Fruit fly (Drosophila melanogaster) whole organism, embryonic: ENCODE data around the gene Kdm5.

Source experiments
- Awh ChIP-seq: fragments of 200-800 bp; sonication (Bioruptor generic); IDR thresholded peaks from 2 replicates; pipeline ENCODE4, ENCODE4 v1.3.6; 2022; ENCODE audit warnings: missing biosample characterization, missing genetic modification characterization
- Bdp1 ChIP-seq: fragments of 200-800 bp; sonication (Bioruptor generic); optimal IDR thresholded peaks from 3 replicates; lab custom pipeline; 2016; ENCODE audit warnings: missing biosample characterization, missing genetic modification characterization
- CG12299 ChIP-seq: fragments of 200-800 bp; sonication (Bioruptor generic); optimal IDR thresholded peaks from 2 replicates; lab custom pipeline; 2018; ENCODE audit warnings: missing biosample characterization, mild to moderate bottlenecking, missing genetic modification characterization
- CG12391 ChIP-seq: fragments of 200-800 bp; sonication (Bioruptor generic); optimal IDR thresholded peaks from 3 replicates; lab custom pipeline; 2018; ENCODE audit warnings: missing biosample characterization, mild to moderate bottlenecking, missing genetic modification characterization, moderate library complexity
- CG13123 ChIP-seq: fragments of 200-800 bp; sonication (Bioruptor generic); optimal IDR thresholded peaks from 2 replicates; lab custom pipeline; 2016; ENCODE audit warnings: missing biosample characterization, missing genetic modification characterization
- CG14860 ChIP-seq: fragments of 200-800 bp; sonication (Bioruptor generic); IDR thresholded peaks from 3 replicates; pipeline ENCODE4 v1.3.6; 2022; ENCODE audit warnings: missing biosample characterization, missing genetic modification characterization; ENCODE audit not compliant: partially characterized antibody
- CG17829 ChIP-seq: fragments of 200-800 bp; optimal IDR thresholded peaks from 2 replicates; lab custom pipeline; 2019; ENCODE audit warnings: missing biosample characterization, mild to moderate bottlenecking, missing genetic modification characterization, moderate library complexity
- CG18011 ChIP-seq: fragments of 200-800 bp; sonication (Bioruptor generic); optimal IDR thresholded peaks from 2 replicates; lab custom pipeline; 2017; ENCODE audit warnings: missing biosample characterization, missing genetic modification characterization, mild to moderate bottlenecking, moderate library complexity, missing genotype
- CG2120 ChIP-seq: fragments of 200-800 bp; sonication (Bioruptor generic); optimal IDR thresholded peaks from 3 replicates; lab custom pipeline; 2016; ENCODE audit warnings: missing biosample characterization, missing genetic modification characterization
- CG2199 ChIP-seq: fragments of 200-800 bp; sonication (Bioruptor generic); IDR thresholded peaks from 3 replicates; pipeline ENCODE4 v1.3.6; 2022; ENCODE audit warnings: missing biosample characterization, missing genetic modification characterization
- CG2889 ChIP-seq: fragments of 200-800 bp; sonication (Bioruptor generic); IDR thresholded peaks from 3 replicates; pipeline ENCODE4 v1.3.6; 2022; ENCODE audit warnings: missing biosample characterization, missing genetic modification characterization
- CG30403 ChIP-seq: fragments of 200-800 bp; sonication (Bioruptor generic); optimal IDR thresholded peaks from 3 replicates; lab custom pipeline; 2016; ENCODE audit warnings: missing biosample characterization, missing genetic modification characterization
- CG3838 ChIP-seq: fragments of 200-800 bp; sonication (Bioruptor generic); optimal IDR thresholded peaks from 3 replicates; lab custom pipeline; 2016; ENCODE audit warnings: missing biosample characterization, missing genetic modification characterization
- CG6791 ChIP-seq: fragments of 200-800 bp; sonication (Bioruptor generic); IDR thresholded peaks from 3 replicates; pipeline ENCODE4 v1.3.6; 2022; ENCODE audit warnings: missing biosample characterization, missing genetic modification characterization; ENCODE audit not compliant: partially characterized antibody
- CG9437 ChIP-seq: fragments of 200-800 bp; sonication (Bioruptor generic); optimal IDR thresholded peaks from 2 replicates; lab custom pipeline; 2018; ENCODE audit warnings: missing biosample characterization, mild to moderate bottlenecking, missing genetic modification characterization
- D ChIP-seq, 2 experiments: fragments of 200-800 bp in 1 of 2; fragments of >200 bp in 1 of 2; sonication (Bioruptor generic) in 1 of 2; optimal IDR thresholded peaks; 2 replicates in 1 of 2; 3 replicates in 1 of 2; lab custom pipeline; 2017; ENCODE audit warnings: mild to moderate bottlenecking in 1 of 2, missing biosample characterization in 1 of 2, missing genetic modification characterization in 1 of 2, missing genetic modification reagents in 1 of 2
- Gsc ChIP-seq: fragments of 200-800 bp; sonication (Bioruptor generic); IDR thresholded peaks from 2 replicates; pipeline ENCODE4 v1.3.6; 2022; ENCODE audit warnings: missing biosample characterization, missing genetic modification characterization
- Kr ChIP-seq: fragments of 200-800 bp; sonication (Bioruptor generic); optimal IDR thresholded peaks from 2 replicates; lab custom pipeline; 2017; ENCODE audit warnings: missing biosample characterization, mild to moderate bottlenecking, missing genetic modification characterization
- Mad ChIP-seq: fragments of 200-800 bp; sonication (Bioruptor generic); optimal IDR thresholded peaks from 2 replicates; lab custom pipeline; 2016; ENCODE audit warnings: missing biosample characterization, missing genetic modification characterization
- Mrtf ChIP-seq: fragments of 200-800 bp; sonication (Bioruptor generic); IDR thresholded peaks from 3 replicates; pipeline ENCODE4 v1.3.6; 2022; ENCODE audit warnings: missing biosample characterization, missing genetic modification characterization
- NFAT ChIP-seq: fragments of 200-800 bp; sonication (Bioruptor generic); IDR thresholded peaks from 2 replicates; pipeline ENCODE4 v1.3.6; 2022; ENCODE audit warnings: missing biosample characterization, missing genetic modification characterization
- Sry-β ChIP-seq: fragments of 200-800 bp; sonication (Bioruptor generic); optimal IDR thresholded peaks from 2 replicates; lab custom pipeline; 2018; ENCODE audit warnings: missing biosample characterization, mild to moderate bottlenecking, missing genetic modification characterization, moderate library complexity
- Sry-δ ChIP-seq: fragments of 200-800 bp; sonication (Bioruptor generic); optimal IDR thresholded peaks from 2 replicates; lab custom pipeline; 2016; ENCODE audit warnings: missing biosample characterization, missing genetic modification characterization
- TFAM ChIP-seq: fragments of 200-800 bp; sonication (Bioruptor generic); optimal IDR thresholded peaks from 2 replicates; lab custom pipeline; 2017; ENCODE audit warnings: missing biosample characterization, missing genetic modification characterization, inconsistent platforms
- Vsx1 ChIP-seq: fragments of 200-800 bp; sonication (Bioruptor generic); optimal IDR thresholded peaks from 2 replicates; lab custom pipeline; 2017; ENCODE audit warnings: missing biosample characterization, mild to moderate bottlenecking, missing genetic modification characterization, missing genetic modification reagents
- abd-A ChIP-seq: fragments of 200-800 bp; sonication (Bioruptor generic); optimal IDR thresholded peaks from 3 replicates; lab custom pipeline; 2019; ENCODE audit warnings: missing biosample characterization, mild to moderate bottlenecking, missing genetic modification characterization, moderate library complexity
- amos ChIP-seq: fragments of 200-800 bp; sonication (Bioruptor generic); IDR thresholded peaks from 2 replicates; pipeline ENCODE4 v1.3.6; 2022; ENCODE audit warnings: missing biosample characterization, missing genetic modification characterization; ENCODE audit not compliant: partially characterized antibody
- bbx ChIP-seq: fragments of 200-800 bp; sonication (Bioruptor generic); IDR thresholded peaks from 2 replicates; pipeline ENCODE4 v1.3.6; 2022; ENCODE audit warnings: missing biosample characterization, missing genetic modification characterization; ENCODE audit not compliant: partially characterized antibody
- bcd ChIP-seq: fragments of 200-800 bp; sonication (Bioruptor generic); optimal IDR thresholded peaks from 2 replicates; lab custom pipeline; 2017; ENCODE audit warnings: missing biosample characterization, mild to moderate bottlenecking, missing genetic modification characterization
- cas ChIP-seq: fragments of 200-800 bp; sonication (Bioruptor generic); IDR thresholded peaks from 2 replicates; pipeline ENCODE4 v1.3.6; 2022; ENCODE audit warnings: missing biosample characterization, missing genetic modification characterization
- da ChIP-seq: fragments of 200-800 bp; sonication (Bioruptor generic); optimal IDR thresholded peaks from 2 replicates; lab custom pipeline; 2016; ENCODE audit warnings: missing biosample characterization, missing genetic modification characterization
- eyg ChIP-seq: fragments of 200-800 bp; sonication (Bioruptor generic); optimal IDR thresholded peaks from 3 replicates; lab custom pipeline; 2016; ENCODE audit warnings: missing biosample characterization, missing genetic modification characterization
- fd96Cb ChIP-seq: fragments of 200-800 bp; sonication (Bioruptor generic); optimal IDR thresholded peaks from 2 replicates; lab custom pipeline; 2018; ENCODE audit warnings: missing biosample characterization, mild to moderate bottlenecking, missing genetic modification characterization, moderate library complexity
- gce ChIP-seq: fragments of 200-800 bp; sonication (Bioruptor generic); IDR thresholded peaks from 3 replicates; pipeline ENCODE4 v1.3.6; 2022; ENCODE audit warnings: missing biosample characterization, missing genetic modification characterization
- gfzf ChIP-seq: fragments of 200-800 bp; sonication (Bioruptor generic); optimal IDR thresholded peaks from 2 replicates; lab custom pipeline; 2016; ENCODE audit warnings: missing biosample characterization, mild to moderate bottlenecking, missing genetic modification characterization, moderate library complexity
- hb ChIP-seq: fragments of 200-800 bp; sonication (Bioruptor generic); IDR thresholded peaks from 3 replicates; pipeline ENCODE4 v1.3.6; 2022; ENCODE audit warnings: missing biosample characterization, missing genetic modification characterization; ENCODE audit not compliant: partially characterized antibody
- lbe ChIP-seq: fragments of 200-800 bp; sonication (Bioruptor generic); optimal IDR thresholded peaks from 2 replicates; lab custom pipeline; 2016; ENCODE audit warnings: missing biosample characterization, mild to moderate bottlenecking, missing genetic modification characterization
- lilli ChIP-seq: fragments of 200-800 bp; sonication (Bioruptor generic); optimal IDR thresholded peaks from 3 replicates; lab custom pipeline; 2016; ENCODE audit warnings: missing biosample characterization, missing genetic modification characterization
- lola ChIP-seq, 3 experiments: fragments of >200 bp in 2 of 3; fragments of 200-800 bp in 1 of 3; sonication (Bioruptor generic) in 1 of 3; optimal IDR thresholded peaks; 2 replicates each; lab custom pipeline; 2017 to 2019; ENCODE audit warnings: missing biosample characterization in 3 of 3, missing genetic modification characterization in 3 of 3, mild to moderate bottlenecking in 1 of 3, moderate library complexity in 1 of 3
- odd ChIP-seq: fragments of 200-800 bp; sonication (Bioruptor generic); optimal IDR thresholded peaks from 2 replicates; lab custom pipeline; 2017; ENCODE audit warnings: missing biosample characterization, mild to moderate bottlenecking, missing genetic modification characterization
- peb ChIP-seq: fragments of 200-800 bp; sonication (Bioruptor generic); IDR thresholded peaks from 2 replicates; pipeline ENCODE4 v1.3.6; 2022; ENCODE audit warnings: missing biosample characterization, missing genetic modification characterization
- stwl ChIP-seq: fragments of 200-800 bp; sonication (Bioruptor generic); optimal IDR thresholded peaks from 3 replicates; lab custom pipeline; 2018; ENCODE audit warnings: missing biosample characterization, mild to moderate bottlenecking, missing genetic modification characterization, moderate library complexity
- tgo ChIP-seq: fragments of 200-800 bp; sonication (Bioruptor generic); IDR thresholded peaks from 3 replicates; pipeline ENCODE4 v1.3.6; 2022; ENCODE audit warnings: missing biosample characterization, missing genetic modification characterization
- tna ChIP-seq: fragments of 200-800 bp; sonication (Bioruptor generic); IDR thresholded peaks from 2 replicates; pipeline ENCODE4 v1.3.6; 2022; ENCODE audit warnings: missing biosample characterization, missing genetic modification characterization; ENCODE audit not compliant: partially characterized antibody
- vnd ChIP-seq: fragments of 200-800 bp; sonication (Bioruptor generic); IDR thresholded peaks from 3 replicates; pipeline ENCODE4 v1.3.6; 2022; ENCODE audit warnings: missing biosample characterization, missing genetic modification characterization; ENCODE audit not compliant: partially characterized antibody
- wek ChIP-seq: fragments of 200-800 bp; sonication (Bioruptor generic); optimal IDR thresholded peaks from 3 replicates; lab custom pipeline; 2018; ENCODE audit warnings: missing biosample characterization, mild to moderate bottlenecking, missing genetic modification characterization, moderate library complexity
- yki ChIP-seq: fragments of >200 bp; optimal IDR thresholded peaks from 3 replicates; lab custom pipeline; 2018
- zen ChIP-seq: fragments of 200-800 bp; sonication (Bioruptor generic); optimal IDR thresholded peaks from 3 replicates; lab custom pipeline; 2018; ENCODE audit warnings: missing biosample characterization, mild to moderate bottlenecking, missing genetic modification characterization, moderate library complexity
- zfh2 ChIP-seq: fragments of 200-800 bp; sonication (Bioruptor generic); optimal IDR thresholded peaks from 2 replicates; lab custom pipeline; 2016; ENCODE audit warnings: missing biosample characterization, missing genetic modification characterization

The Kdm5 gene

DNA sequence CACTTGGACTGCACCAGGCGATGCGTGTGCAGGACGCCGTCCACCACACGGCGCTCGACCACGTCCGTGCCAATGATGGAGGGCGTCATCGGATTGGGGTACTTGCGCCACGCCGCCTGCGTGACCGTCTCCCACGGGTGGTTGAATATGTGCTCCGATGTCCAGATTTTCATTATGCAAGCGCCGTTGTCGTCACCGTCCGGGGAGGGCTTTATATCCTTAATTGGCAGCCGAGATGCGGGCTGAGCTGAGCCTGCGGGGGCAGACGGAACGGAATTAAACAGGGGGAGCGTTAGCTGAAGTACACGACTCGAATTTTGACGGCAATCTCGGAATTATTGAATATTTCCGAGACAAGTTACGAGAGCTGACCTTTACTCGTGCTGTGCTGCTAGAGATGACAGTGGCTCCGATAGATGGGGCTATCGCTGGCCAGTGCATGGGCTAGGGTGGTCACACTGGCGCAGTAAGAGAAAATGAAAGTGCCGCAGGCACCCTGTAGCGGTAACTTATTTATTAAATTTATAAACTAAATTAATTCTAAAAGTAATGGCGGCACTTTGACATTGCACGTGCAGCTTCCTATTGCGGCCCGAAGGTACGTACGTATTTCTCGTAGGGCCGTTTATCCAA, 48.3 kb upstream of the Kdm5 start, which contains the start of gene IPIP (continued):
- TF ChIP-seq wek (no peak), CG30403 (peak; percentile 26), bcd (GFP tag; lab: Kevin White, UChicago) (peak; percentile 16), stwl (peak; percentile 79), CG2120 (peak; percentile 55), Mad (peak; percentile 6), Mrtf (GFP tag; lab: Robert Waterston, UW) (peak; percentile 22; the same call in 1 of the 3 replicates), lbe (GFP tag; lab: Kevin White, UChicago) (no peak), bbx (GFP tag; lab: Robert Waterston, UW) (peak; percentile 87), D (optimal IDR thresholded peaks at IDR 0.05; lab: Kevin White, UChicago) (no peak), D (GFP tag; optimal IDR thresholded peaks at IDR 0.05; lab: Kevin White, UChicago) (no peak), CG18011 (GFP tag; lab: Kevin White, UChicago) (no peak), CG12299 (tag; lab: Kevin White, UChicago) (no peak), Vsx1 (GFP tag; lab: Kevin White, UChicago) (no peak), CG2889 (GFP tag; lab: Robert Waterston, UW) (no peak), zen (tag; lab: Kevin White, UChicago) (no peak), CG6791 (GFP tag; lab: Robert Waterston, UW) (peak; percentile 87), Sry-δ (GFP tag; lab: Kevin White, UChicago) (peak; percentile 90), odd (GFP tag; lab: Kevin White, UChicago) (peak; percentile 6), CG17829 (tag; lab: Kevin White, UChicago) (peak; percentile 44), CG14860 (GFP tag; lab: Robert Waterston, UW) (peak; percentile 63), Kr (GFP tag; lab: Kevin White, UChicago) (no peak), hb (GFP tag; lab: Robert Waterston, UW) (peak; percentile 83), lola (GFP tag; optimal IDR thresholded peaks at IDR 0.05; lab: Kevin White, UChicago) (no peak), peb (GFP tag; lab: Robert Waterston, UW) (no peak), gce (no peak), lilli (GFP tag; lab: Kevin White, UChicago) (peak; percentile 34), CG3838 (GFP tag; lab: Kevin White, UChicago) (no peak), yki (lab: Kevin White, UChicago) (no peak), TFAM (GFP tag; lab: Kevin White, UChicago) (no peak), Awh (GFP tag; lab: Robert Waterston, UW) (no peak), eyg (GFP tag; lab: Kevin White, UChicago) (no peak), cas (GFP tag; lab: Robert Waterston, UW) (no peak), CG9437 (GFP tag; lab: Kevin White, UChicago) (peak; percentile 6), zfh2 (peak; percentile 9), Gsc (no peak), vnd (peak; percentile 73), CG2199 (GFP tag; lab: Robert Waterston, UW) (peak; percentile 56; the same call in 1 of the 3 replicates), da (GFP tag; lab: Kevin White, UChicago) (no peak), Sry-β (GFP tag; lab: Kevin White, UChicago) (no peak), Bdp1 (peak; percentile 57), NFAT (GFP tag; lab: Robert Waterston, UW) (peak; percentile 82), amos (GFP tag; lab: Robert Waterston, UW) (peak; percentile 94), abd-A (tag; lab: Kevin White, UChicago) (no peak), fd96Cb (tag; lab: Kevin White, UChicago) (no peak), CG12391 (tag; lab: Kevin White, UChicago) (peak; percentile 12), CG13123 (no peak), gfzf (GFP tag; lab: Kevin White, UChicago) (peak; percentile 29), tna (GFP tag; lab: Robert Waterston, UW) (peak; percentile 79), tgo (GFP tag; lab: Robert Waterston, UW) (peak; percentile 29; the same call in 1 of the 3 replicates)
